Worm (Caenorhabditis elegans) whole organism, L4/young adult: ENCODE data around the gene ZK402.2.

Source experiments
- W03F9.2 ChIP-seq: fragments of 150-350 bp; optimal IDR thresholded peaks from 2 replicates; lab custom pipeline; 2014; ENCODE audit warnings: missing biosample characterization, missing genetic modification characterization
- dao-5 ChIP-seq: sonication (generic microtip); optimal IDR thresholded peaks from 2 replicates; lab custom pipeline; 2016; ENCODE audit warnings: missing genotype, missing genetic modification characterization, moderate library complexity, missing compliant biosample characterization
- him-1 ChIP-seq: sonication (generic microtip); optimal IDR thresholded peaks from 2 replicates; lab custom pipeline; 2016; ENCODE audit warnings: missing genotype, missing genetic modification reagents, missing genetic modification characterization, missing compliant biosample characterization

- TF ChIP-seq him-1 (no peak), W03F9.2 (tag; lab: Kevin White, UChicago) (no peak), dao-5 (no peak)
These were observed 9.7 kb upstream of the ZK402.2 start, which contains the start of gene F56C3.9 for ce11 chrX:1393891-1394290.
